Fruit fly (Drosophila melanogaster) whole organism, pupa: ENCODE data around the gene alphaSnap.

Source experiments
- CG12605 ChIP-seq: fragments of 200-800 bp; sonication (Bioruptor generic); IDR thresholded peaks from 2 replicates; pipeline ENCODE4 v1.3.6; 2022; ENCODE audit warnings: missing biosample characterization, missing genetic modification characterization
- CG13204 ChIP-seq: fragments of 200-800 bp; sonication (Bioruptor generic); optimal IDR thresholded peaks from 2 replicates; lab custom pipeline; 2018; ENCODE audit warnings: missing biosample characterization, mild to moderate bottlenecking, missing genetic modification characterization, moderate library complexity
- CG15710 ChIP-seq: fragments of 200-800 bp; sonication (Bioruptor generic); optimal IDR thresholded peaks from 2 replicates; lab custom pipeline; 2018; ENCODE audit warnings: missing biosample characterization, mild to moderate bottlenecking, missing genetic modification characterization, moderate library complexity
- CG17806 ChIP-seq: fragments of 200-800 bp; sonication (Bioruptor generic); optimal IDR thresholded peaks from 2 replicates; lab custom pipeline; 2018; ENCODE audit warnings: missing biosample characterization, mild to moderate bottlenecking, missing genetic modification characterization, moderate library complexity
- CG32121 ChIP-seq: fragments of 200-800 bp; sonication (Bioruptor generic); IDR thresholded peaks from 2 replicates; pipeline ENCODE4 v1.3.6; 2022; ENCODE audit warnings: missing biosample characterization, missing genetic modification characterization
- CG8301 ChIP-seq: fragments of 200-800 bp; sonication (Bioruptor generic); optimal IDR thresholded peaks from 2 replicates; lab custom pipeline; 2018; ENCODE audit warnings: missing biosample characterization, mild to moderate bottlenecking, missing genetic modification characterization
- EcR ChIP-seq: fragments of 200-800 bp; sonication (Bioruptor generic); optimal IDR thresholded peaks from 3 replicates; lab custom pipeline; 2019; ENCODE audit warnings: missing biosample characterization, missing genetic modification characterization, mild to moderate bottlenecking, moderate library complexity, missing genetic modification reagents
- Ets98B ChIP-seq: fragments of 200-800 bp; sonication (Bioruptor generic); IDR thresholded peaks from 2 replicates; pipeline ENCODE4 v1.3.6; 2022; ENCODE audit warnings: missing biosample characterization, missing genetic modification characterization
- Pif1B ChIP-seq: fragments of 200-800 bp; sonication (Bioruptor generic); optimal IDR thresholded peaks from 3 replicates; lab custom pipeline; 2016; ENCODE audit warnings: missing biosample characterization, missing genetic modification characterization
- fd96Ca ChIP-seq: fragments of 200-800 bp; sonication (Bioruptor generic); IDR thresholded peaks from 3 replicates; pipeline ENCODE4 v1.3.6; 2022; ENCODE audit warnings: missing biosample characterization, missing genetic modification characterization
- gl ChIP-seq: fragments of 200-800 bp; sonication (Bioruptor generic); optimal IDR thresholded peaks from 2 replicates; lab custom pipeline; 2018; ENCODE audit warnings: missing biosample characterization, mild to moderate bottlenecking, missing genetic modification characterization
- rn ChIP-seq: fragments of 200-800 bp; sonication (Bioruptor generic); IDR thresholded peaks from 2 replicates; pipeline ENCODE4 v1.3.6; 2022; ENCODE audit warnings: missing biosample characterization, missing genetic modification characterization

dm6 chr3L:20275235-20275634 is 38.2 kb upstream of the alphaSnap start, which contains the start of gene CG17122:
- TF ChIP-seq CG17806 (tag; lab: Kevin White, UChicago) (no peak), CG32121 (GFP tag; lab: Robert Waterston, UW) (no peak), Pif1B (GFP tag; lab: Kevin White, UChicago) (no peak), gl (tag; lab: Kevin White, UChicago) (no peak), CG13204 (GFP tag; lab: Kevin White, UChicago) (no peak), rn (GFP tag; lab: Robert Waterston, UW) (no peak), CG15710 (tag; lab: Kevin White, UChicago) (no peak), Ets98B (GFP tag; lab: Robert Waterston, UW) (no peak), CG8301 (tag; lab: Kevin White, UChicago) (no peak), fd96Ca (no peak), EcR (GFP tag; lab: Kevin White, UChicago) (no peak), CG12605 (no peak)
